Worm (Caenorhabditis elegans): ENCODE measurements around the gene B0001.7.
"Not testable (repeated sequence)": the region's sequence is repeated elsewhere in the genome, so short reads cannot be mapped to it uniquely, and the experiment has no call there.

The B0001.7 gene

ce11 chrIV:12178235-12178634, 24.2 kb upstream of the B0001.7 start, which contains the start of gene nlr-1:
Gene nlr-1 (minus strand): TSS chrIV:12178335.
- TF ChIP-seq pat-9, elt-4, ceh-30 (tag; optimal IDR thresholded peaks at IDR 0.05): not testable (repeated sequence)

ce11 chrIV:12167944-12168343, 13.9 kb upstream of the B0001.7 start, which contains the start of gene F20B10.3:
Gene F20B10.3 (plus strand): TSS chrIV:12168244.
- TF ChIP-seq madf-2 (tag; optimal IDR thresholded peaks at IDR 0.05) (no peak), ztf-16 (tag; optimal IDR thresholded peaks at IDR 0.05) (no peak), sdc-2 (tag; optimal IDR thresholded peaks at IDR 0.05) (no peak), tbx-2 (tag; optimal IDR thresholded peaks at IDR 0.05) (no peak), lin-11 (tag; optimal IDR thresholded peaks at IDR 0.05) (no peak), ceh-48 (tag; optimal IDR thresholded peaks at IDR 0.05) (no peak), sox-4 (tag; optimal IDR thresholded peaks at IDR 0.05) (no peak), mec-3 (tag; optimal IDR thresholded peaks at IDR 0.05; ENCODE audit: borderline replicate concordance) (no peak), ceh-34 (tag; optimal IDR thresholded peaks at IDR 0.05) (no peak), unc-3 (GFP tag; conservative IDR thresholded peaks at IDR 0.05) (no peak), unc-3 (tag; optimal IDR thresholded peaks at IDR 0.05) (no peak), ceh-31 (tag; optimal IDR thresholded peaks at IDR 0.05) (no peak), rnt-1 (tag; optimal IDR thresholded peaks at IDR 0.05) (no peak)

DNA sequence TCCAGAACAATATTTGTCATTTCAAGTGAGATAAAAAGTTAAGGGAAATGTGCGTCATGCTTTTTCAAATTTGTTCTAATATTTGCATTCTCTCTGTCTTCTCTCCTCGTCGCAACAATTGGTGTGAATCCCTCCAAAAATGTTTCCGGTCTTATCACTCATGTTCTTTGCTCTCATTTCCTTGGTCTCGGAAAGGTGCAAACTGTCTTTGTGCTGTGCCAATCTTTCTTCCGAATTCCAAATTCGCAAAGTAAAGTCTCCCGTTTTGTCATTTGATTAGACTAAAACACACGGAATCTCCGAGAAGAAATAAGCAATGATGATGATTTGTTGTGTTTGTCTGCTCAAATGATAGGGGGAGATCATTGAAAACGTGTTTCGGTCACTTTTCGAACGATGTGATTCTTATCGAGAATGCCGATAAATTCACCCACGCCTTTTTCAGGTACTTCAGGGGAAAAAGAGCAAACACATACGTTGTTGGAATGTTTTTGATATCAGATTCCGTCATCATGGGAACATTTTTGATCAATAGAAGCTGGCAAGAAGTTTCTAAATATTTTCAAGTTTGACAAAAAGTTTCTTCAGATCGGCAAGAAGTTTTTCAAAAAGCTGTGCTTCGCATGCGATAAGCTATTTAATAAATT, 11.5 kb upstream of the B0001.7 start:
- TF ChIP-seq eyg-1 (tag; optimal IDR thresholded peaks at IDR 0.05): no peak
- no peak for TF ChIP-seq ahr-1 (tag; optimal IDR thresholded peaks at IDR 0.05)
- TF ChIP-seq ceh-22 (tag; optimal IDR thresholded peaks at IDR 0.05): no peak
- TF ChIP-seq ceh-45 (GFP tag; IDR thresholded peaks at IDR 0.05): no peak
- TF ChIP-seq ceh-18 (tag; optimal IDR thresholded peaks at IDR 0.05): no peak
- TF ChIP-seq gmeb-2 (tag; optimal IDR thresholded peaks at IDR 0.05): no peak
- TF ChIP-seq C38D4.7 (GFP tag; optimal IDR thresholded peaks at IDR 0.05): no peak
- TF ChIP-seq unc-55 (GFP tag; optimal IDR thresholded peaks at IDR 0.05): no peak
- TF ChIP-seq ref-2 (tag; optimal IDR thresholded peaks at IDR 0.05): no peak

DNA sequence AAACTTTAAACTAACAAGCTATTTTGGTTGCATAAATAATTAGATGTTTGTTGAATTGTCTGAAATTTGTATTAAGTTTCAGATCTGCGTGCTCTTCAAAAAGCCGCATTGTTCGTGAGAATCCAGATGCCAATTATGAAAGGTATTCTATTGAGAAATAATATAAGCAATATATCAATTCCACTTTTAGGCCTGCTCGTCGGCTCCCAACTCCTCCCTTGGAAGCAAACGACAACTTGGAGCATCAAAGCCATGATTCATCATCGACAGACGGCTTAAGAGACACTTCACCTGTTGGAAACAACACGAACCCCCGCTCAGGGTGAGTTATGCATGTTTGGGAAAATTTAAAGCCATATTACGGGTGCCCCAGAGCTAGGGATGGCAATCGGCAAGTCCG, 8.7 kb upstream of the B0001.7 start:
- TF ChIP-seq pat-9 (tag; optimal IDR thresholded peaks at IDR 0.05): no peak
- TF ChIP-seq ceh-48 (tag; optimal IDR thresholded peaks at IDR 0.05): no peak
- no peak for TF ChIP-seq ceh-24 (tag; optimal IDR thresholded peaks at IDR 0.05)
- no peak for TF ChIP-seq ceh-31 (tag; optimal IDR thresholded peaks at IDR 0.05)
- TF ChIP-seq T23F11.4 (GFP tag; optimal IDR thresholded peaks at IDR 0.05): no peak
- no peak for TF ChIP-seq ttx-3 (tag; optimal IDR thresholded peaks at IDR 0.05)
- TF ChIP-seq pag-3 (tag; optimal IDR thresholded peaks at IDR 0.05; ENCODE audit: borderline replicate concordance): no peak
- TF ChIP-seq hlh-6 (tag; optimal IDR thresholded peaks at IDR 0.05): no peak

ce11 chrIV:12160421-12160820, 6.4 kb upstream of the B0001.7 start:
- no peak for TF ChIP-seq ceh-24 (tag; optimal IDR thresholded peaks at IDR 0.05)
- TF ChIP-seq unc-55 (GFP tag; optimal IDR thresholded peaks at IDR 0.05): no peak

ce11 chrIV:12157915-12158314, 3.9 kb upstream of the B0001.7 start:
- TF ChIP-seq ceh-48 (tag; optimal IDR thresholded peaks at IDR 0.05): peak; percentile 75
- TF ChIP-seq hlh-8 (tag; optimal IDR thresholded peaks at IDR 0.05): no peak
- peak; percentile 11 for TF ChIP-seq tbx-2 (tag; optimal IDR thresholded peaks at IDR 0.05)
- peak; percentile 21 for TF ChIP-seq ref-2 (tag; optimal IDR thresholded peaks at IDR 0.05)
- TF ChIP-seq sox-2 (GFP tag; IDR thresholded peaks at IDR 0.05): no peak
